Worm (Caenorhabditis elegans): ENCODE measurements around the gene C36E8.6.

Gene C36E8.6

ce11 chrIII:4017527-4017926 lies 29.7 kb downstream of the C36E8.6 start, which contains the start of gene tbb-2:
TSS of gene tbb-2 (minus strand) at chrIII:4017627.
- no peak for TF ChIP-seq elt-3 (tag; optimal IDR thresholded peaks at IDR 0.05)
- TF ChIP-seq nhr-12 (tag; optimal IDR thresholded peaks at IDR 0.05), result no peak
- TF ChIP-seq nhr-28 (tag; optimal IDR thresholded peaks at IDR 0.05), result no peak
- TF ChIP-seq sptf-1 (tag; optimal IDR thresholded peaks at IDR 0.05), result no peak
- no peak for TF ChIP-seq lin-32 (GFP tag; optimal IDR thresholded peaks at IDR 0.05)
- no peak for TF ChIP-seq ceh-43 (GFP tag; optimal IDR thresholded peaks at IDR 0.05)
- no peak for TF ChIP-seq nhr-76 (tag; optimal IDR thresholded peaks at IDR 0.05)
- no peak for TF ChIP-seq lsy-2 (tag; optimal IDR thresholded peaks at IDR 0.05)

- peak; percentile 1 for TF ChIP-seq lin-13 (tag; optimal IDR thresholded peaks at IDR 0.05)
- no peak for TF ChIP-seq mab-5 (tag; optimal IDR thresholded peaks at IDR 0.05)
- no peak for TF ChIP-seq snpc-4 (tag; optimal IDR thresholded peaks at IDR 0.05)
- TF ChIP-seq ces-1 (GFP tag; optimal IDR thresholded peaks at IDR 0.05), result peak; percentile 80
- TF ChIP-seq zip-8 (tag; optimal IDR thresholded peaks at IDR 0.05), result no peak
- peak; percentile 34 for TF ChIP-seq sptf-1 (tag; optimal IDR thresholded peaks at IDR 0.05)
- TF ChIP-seq unc-62 (GFP tag; optimal IDR thresholded peaks at IDR 0.05), result peak; percentile 55
Measured at ce11 chrIII:4018095-4018498, 30.2 kb downstream of the C36E8.6 start.

ce11 chrIII:4018591-4019580 lies 31.0 kb downstream of the C36E8.6 start:
- TF ChIP-seq mep-1 (tag; optimal IDR thresholded peaks at IDR 0.05), result no peak
- peak; percentile 12 for TF ChIP-seq ham-2 (GFP tag; optimal IDR thresholded peaks at IDR 0.05)

- TF ChIP-seq nhr-76 (tag; optimal IDR thresholded peaks at IDR 0.05) (no peak), sem-2 (GFP tag; optimal IDR thresholded peaks at IDR 0.05) (no peak), elt-3 (tag; optimal IDR thresholded peaks at IDR 0.05) (no peak), sptf-1 (tag; optimal IDR thresholded peaks at IDR 0.05) (peak; percentile 26), ceh-83 (GFP tag; optimal IDR thresholded peaks at IDR 0.05) (no peak), ceh-39 (tag; optimal IDR thresholded peaks at IDR 0.05) (peak; percentile 62), bed-3 (GFP tag; optimal IDR thresholded peaks at IDR 0.05) (no peak), zip-8 (tag; optimal IDR thresholded peaks at IDR 0.05) (no peak), nhr-28 (tag; optimal IDR thresholded peaks at IDR 0.05) (no peak), lsy-2 (tag; optimal IDR thresholded peaks at IDR 0.05) (peak; percentile 97), elt-1 (tag; optimal IDR thresholded peaks at IDR 0.05; ENCODE audit: borderline replicate concordance, insufficient read depth) (no peak), lin-13 (tag; optimal IDR thresholded peaks at IDR 0.05) (peak; percentile 38), flh-1 (GFP tag; optimal IDR thresholded peaks at IDR 0.05) (no peak), pha-4 (tag; optimal IDR thresholded peaks at IDR 0.05) (peak; percentile 37), mep-1 (tag; optimal IDR thresholded peaks at IDR 0.05) (peak; percentile 77), blmp-1 (tag; optimal IDR thresholded peaks at IDR 0.05) (no peak), cnd-1 (tag; optimal IDR thresholded peaks at IDR 0.05) (no peak), unc-120 (tag; optimal IDR thresholded peaks at IDR 0.05; ENCODE audit: poor library complexity, severe bottlenecking) (no peak), lin-32 (GFP tag; optimal IDR thresholded peaks at IDR 0.05) (no peak), hlh-1 (tag; optimal IDR thresholded peaks at IDR 0.05) (no peak), nhr-237 (tag; optimal IDR thresholded peaks at IDR 0.05) (peak; percentile 44), drap-1 (GFP tag; optimal IDR thresholded peaks at IDR 0.05) (no peak), ces-1 (GFP tag; optimal IDR thresholded peaks at IDR 0.05) (peak; percentile 66)
Measured at ce11 chrIII:4019801-4020200, 31.9 kb downstream of the C36E8.6 start, which contains the start of gene snpc-3.4. TSS of gene snpc-3.4 (plus strand) at chrIII:4020037.

- no peak for TF ChIP-seq tbx-8 (GFP tag; optimal IDR thresholded peaks at IDR 0.05)
- TF ChIP-seq mls-2 (tag; optimal IDR thresholded peaks at IDR 0.05), result no peak
- no peak for TF ChIP-seq drap-1 (GFP tag; optimal IDR thresholded peaks at IDR 0.05)
- no peak for TF ChIP-seq unc-120 (tag; optimal IDR thresholded peaks at IDR 0.05; ENCODE audit: poor library complexity, severe bottlenecking)
- TF ChIP-seq hlh-1 (tag; optimal IDR thresholded peaks at IDR 0.05), result no peak
- no peak for TF ChIP-seq mep-1 (tag; optimal IDR thresholded peaks at IDR 0.05)
- TF ChIP-seq nhr-76 (tag; optimal IDR thresholded peaks at IDR 0.05), result no peak
- TF ChIP-seq sptf-1 (tag; optimal IDR thresholded peaks at IDR 0.05), result no peak
- TF ChIP-seq cnd-1 (tag; optimal IDR thresholded peaks at IDR 0.05), result no peak
- no peak for TF ChIP-seq nhr-28 (tag; optimal IDR thresholded peaks at IDR 0.05)
- no peak for TF ChIP-seq ham-2 (GFP tag; optimal IDR thresholded peaks at IDR 0.05)
- TF ChIP-seq sem-2 (GFP tag; optimal IDR thresholded peaks at IDR 0.05), result no peak
- no peak for TF ChIP-seq bed-3 (GFP tag; optimal IDR thresholded peaks at IDR 0.05)
- TF ChIP-seq snpc-4 (tag; optimal IDR thresholded peaks at IDR 0.05), result no peak
- no peak for TF ChIP-seq ces-1 (GFP tag; optimal IDR thresholded peaks at IDR 0.05)
- no peak for TF ChIP-seq nhr-12 (tag; optimal IDR thresholded peaks at IDR 0.05)
- TF ChIP-seq nhr-237 (tag; optimal IDR thresholded peaks at IDR 0.05), result no peak
Measured at ce11 chrIII:4021866-4022265, 34.0 kb downstream of the C36E8.6 start, which contains the start of gene tftc-5. TSS of gene tftc-5 (plus strand) at chrIII:4022166.

Measured in whole organism, mixed stage, embryonic.